Fruit fly (Drosophila melanogaster) whole organism, wandering third instar larva: ENCODE measurements around the gene Exo70.

ENCODE experiments used
- Abd-B ChIP-seq: fragments of >200 bp; optimal IDR thresholded peaks from 2 replicates; lab custom pipeline; 2017; ENCODE audit warnings: missing biosample characterization, missing genetic modification characterization
- GATAd ChIP-seq: sonication (Bioruptor generic); optimal IDR thresholded peaks from 2 replicates; lab custom pipeline; 2016; ENCODE audit warnings: missing biosample characterization, missing genetic modification characterization
- h ChIP-seq: fragments of 200-800 bp; sonication (Bioruptor generic); optimal IDR thresholded peaks from 3 replicates; lab custom pipeline; 2016; ENCODE audit warnings: missing biosample characterization, mild to moderate bottlenecking, missing genetic modification characterization
- lola ChIP-seq: fragments of >200 bp; optimal IDR thresholded peaks from 2 replicates; lab custom pipeline; 2017; ENCODE audit warnings: missing biosample characterization, missing genetic modification characterization
- pan ChIP-seq: fragments of >200 bp; optimal IDR thresholded peaks from 2 replicates; lab custom pipeline; 2017

- no peak for TF ChIP-seq h (GFP tag; lab: Kevin White, UChicago)
- TF ChIP-seq lola (GFP tag; lab: Kevin White, UChicago) = no peak
- TF ChIP-seq GATAd (GFP tag; lab: Kevin White, UChicago) = no peak
- TF ChIP-seq pan = no peak
- no peak for TF ChIP-seq Abd-B (GFP tag; lab: Kevin White, UChicago)
Observed at dm6 chr3L:8451966-8452620, 40.4 kb downstream of the Exo70 start.
